Fruit fly (Drosophila melanogaster): Measurements from ENCODE around the gene CG14414.

Gene CG14414

DNA sequence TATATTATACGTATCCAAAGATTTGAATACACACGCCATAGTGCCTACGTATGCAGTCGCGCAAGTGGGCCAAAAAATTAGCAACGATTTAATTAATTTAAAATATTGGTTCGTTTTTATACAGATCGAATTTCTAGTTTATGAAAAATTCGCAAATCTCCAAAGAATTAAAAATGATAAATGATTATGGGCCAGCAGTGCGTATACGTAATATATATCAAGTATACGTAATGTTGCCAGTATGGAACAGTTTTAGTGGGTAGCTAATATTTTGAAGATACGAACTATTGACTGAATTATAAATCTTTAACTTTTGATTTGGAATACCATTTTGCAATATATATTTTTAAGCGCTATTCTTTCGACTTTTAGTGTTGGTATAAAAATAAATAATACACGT is 12.7 kb downstream of the CG14414 start (continued):
- TF ChIP-seq lmd (GFP tag; IDR thresholded peaks at IDR 0.05) (no peak; the same call in 1 of the 2 replicates), CG18011 (GFP tag; optimal IDR thresholded peaks at IDR 0.05) (no peak), vvl (GFP tag; IDR thresholded peaks at IDR 0.05) (no peak), CG4328 (GFP tag; optimal IDR thresholded peaks at IDR 0.05) (no peak), Oaz (GFP tag; IDR thresholded peaks at IDR 0.05) (no peak), sc (optimal IDR thresholded peaks at IDR 0.05) (no peak), sc (GFP tag; optimal IDR thresholded peaks at IDR 0.05) (no peak), CG1602 (GFP tag; optimal IDR thresholded peaks at IDR 0.05) (no peak), CG31365 (tag; optimal IDR thresholded peaks at IDR 0.05) (no peak), CG7357 (GFP tag; IDR thresholded peaks at IDR 0.05) (no peak), CG16779 (GFP tag; IDR thresholded peaks at IDR 0.05) (no peak), corto (GFP tag; optimal IDR thresholded peaks at IDR 0.05) (no peak), Atf3 (GFP tag; optimal IDR thresholded peaks at IDR 0.05) (no peak), CG2875 (GFP tag; optimal IDR thresholded peaks at IDR 0.05) (no peak), Stat92E (GFP tag; optimal IDR thresholded peaks at IDR 0.05) (no peak), lov (optimal IDR thresholded peaks at IDR 0.05) (no peak), lov (GFP tag; IDR thresholded peaks at IDR 0.05) (no peak), emc (GFP tag; optimal IDR thresholded peaks at IDR 0.05) (no peak), CG42726 (GFP tag; IDR thresholded peaks at IDR 0.05; ENCODE audit: partially characterized antibody) (no peak), dm (GFP tag; optimal IDR thresholded peaks at IDR 0.05) (no peak), zen2 (GFP tag; IDR thresholded peaks at IDR 0.05; ENCODE audit: partially characterized antibody) (no peak), p53 (GFP tag; optimal IDR thresholded peaks at IDR 0.05) (no peak), CG15011 (GFP tag; optimal IDR thresholded peaks at IDR 0.05) (no peak), CG15696 (tag; optimal IDR thresholded peaks at IDR 0.05) (no peak), CG10462 (GFP tag; optimal IDR thresholded peaks at IDR 0.05) (no peak), CG10147 (GFP tag; optimal IDR thresholded peaks at IDR 0.05) (peak; percentile 26), Usf (GFP tag; optimal IDR thresholded peaks at IDR 0.05) (no peak), CG15514 (GFP tag; optimal IDR thresholded peaks at IDR 0.05) (no peak), CG17912 (GFP tag; optimal IDR thresholded peaks at IDR 0.05) (no peak), chn (GFP tag; optimal IDR thresholded peaks at IDR 0.05) (no peak), toy (GFP tag; IDR thresholded peaks at IDR 0.05) (no peak), CG4820 (GFP tag; optimal IDR thresholded peaks at IDR 0.05) (no peak), Side (GFP tag; optimal IDR thresholded peaks at IDR 0.05) (no peak)

dm6 chrX:14598706-14599105 is 18.3 kb downstream of the CG14414 start:
- TF ChIP-seq Meics (GFP tag; optimal IDR thresholded peaks at IDR 0.05), result peak; percentile 18
- no peak for TF ChIP-seq CG12236 (GFP tag; optimal IDR thresholded peaks at IDR 0.05)
- TF ChIP-seq lilli (GFP tag; optimal IDR thresholded peaks at IDR 0.05), result peak; percentile 21
- no peak for TF ChIP-seq psq (GFP tag; optimal IDR thresholded peaks at IDR 0.05)
- no peak for TF ChIP-seq schlank (tag; optimal IDR thresholded peaks at IDR 0.05)
- TF ChIP-seq sr (GFP tag; IDR thresholded peaks at IDR 0.05), result no peak
- peak; percentile 9 for TF ChIP-seq grau (tag; optimal IDR thresholded peaks at IDR 0.05)
- TF ChIP-seq CG17328 (GFP tag; IDR thresholded peaks at IDR 0.05), result no peak
- no peak for TF ChIP-seq CG13624 (GFP tag; optimal IDR thresholded peaks at IDR 0.05)
- TF ChIP-seq NC2β (GFP tag; optimal IDR thresholded peaks at IDR 0.05), result no peak
- no peak for TF ChIP-seq CG5180 (GFP tag; optimal IDR thresholded peaks at IDR 0.05)
- peak; percentile 11 for TF ChIP-seq pho (GFP tag; optimal IDR thresholded peaks at IDR 0.05)
- no peak for TF ChIP-seq mam (GFP tag; optimal IDR thresholded peaks at IDR 0.05)
- peak; percentile 44 for TF ChIP-seq Hmr (GFP tag; optimal IDR thresholded peaks at IDR 0.05)
- peak; percentile 41 for TF ChIP-seq CG18599 (GFP tag; optimal IDR thresholded peaks at IDR 0.05)
- no peak for TF ChIP-seq CG16779 (GFP tag; IDR thresholded peaks at IDR 0.05)
- TF ChIP-seq nerfin-1 (tag; optimal IDR thresholded peaks at IDR 0.05), result no peak
- peak; percentile 25 for TF ChIP-seq CG15269 (tag; optimal IDR thresholded peaks at IDR 0.05)
- TF ChIP-seq Hand (GFP tag; optimal IDR thresholded peaks at IDR 0.05), result peak; percentile 14
- TF ChIP-seq CG4854 (GFP tag; optimal IDR thresholded peaks at IDR 0.05), result no peak
- TF ChIP-seq yki (optimal IDR thresholded peaks at IDR 0.05), result no peak
- TF ChIP-seq ase (GFP tag; IDR thresholded peaks at IDR 0.05), result no peak

Measured in whole organism, embryonic.